Worm (Caenorhabditis elegans): Measurements from ENCODE around the gene srg-10.

Gene srg-10

ce11 chrIII:4699922-4700321, 22.4 kb downstream of the srg-10 start, which contains the start of gene sel-13:
sel-13 (minus strand) TSS chrIII:4700224.
- TF ChIP-seq skn-1 (tag; optimal IDR thresholded peaks at IDR 0.05) (no peak), pag-3 (tag; optimal IDR thresholded peaks at IDR 0.05; ENCODE audit: borderline replicate concordance, insufficient read depth) (no peak), hlh-17 (GFP tag; optimal IDR thresholded peaks at IDR 0.05; ENCODE audit: borderline replicate concordance) (no peak), ceh-82 (tag; optimal IDR thresholded peaks at IDR 0.05) (no peak), sox-4 (tag; optimal IDR thresholded peaks at IDR 0.05) (no peak), nhr-11 (tag; optimal IDR thresholded peaks at IDR 0.05) (no peak), mdl-1 (tag; optimal IDR thresholded peaks at IDR 0.05) (no peak), aha-1 (tag; optimal IDR thresholded peaks at IDR 0.05) (no peak), tlp-1 (tag; optimal IDR thresholded peaks at IDR 0.05) (no peak), nhr-85 (tag) (no peak), fkh-4 (tag; optimal IDR thresholded peaks at IDR 0.05; ENCODE audit: borderline replicate concordance) (no peak), lin-13 (GFP tag; optimal IDR thresholded peaks at IDR 0.05) (no peak), snpc-4 (tag; optimal IDR thresholded peaks at IDR 0.05) (no peak), lir-3 (tag; optimal IDR thresholded peaks at IDR 0.05; ENCODE audit: poor library complexity) (no peak), fos-1 (tag; optimal IDR thresholded peaks at IDR 0.05) (no peak), mab-9 (GFP tag; IDR thresholded peaks at IDR 0.05) (no peak), dsc-1 (tag; optimal IDR thresholded peaks at IDR 0.05) (no peak), unc-86 (tag; optimal IDR thresholded peaks at IDR 0.05) (no peak)

ce11 chrIII:4703932-4704454, 26.4 kb downstream of the srg-10 start, which contains the start of the genes clp-2 and mrpl-16:
clp-2 (minus strand) TSS chrIII:4704025.
mrpl-16 (plus strand) TSS chrIII:4704404.
- TF ChIP-seq sptf-1 (tag; optimal IDR thresholded peaks at IDR 0.05) (no peak), nhr-47 (tag; optimal IDR thresholded peaks at IDR 0.05) (peak; percentile 5), nhr-76 (tag; optimal IDR thresholded peaks at IDR 0.05) (no peak), dsc-1 (tag; optimal IDR thresholded peaks at IDR 0.05) (no peak), xbp-1 (tag; optimal IDR thresholded peaks at IDR 0.05) (no peak), aly-2 (tag; optimal IDR thresholded peaks at IDR 0.05) (no peak), lin-35 (GFP tag; optimal IDR thresholded peaks at IDR 0.05) (peak; percentile 39 to 62), snu-23 (GFP tag; optimal IDR thresholded peaks at IDR 0.05) (peak; percentile 38), sox-4 (tag; optimal IDR thresholded peaks at IDR 0.05) (no peak), mep-1 (tag; optimal IDR thresholded peaks at IDR 0.05) (peak; percentile 24), ceh-82 (tag; optimal IDR thresholded peaks at IDR 0.05) (peak in 1 of 3 experiments; percentile 21), ceh-63 (GFP tag; optimal IDR thresholded peaks at IDR 0.05) (no peak), mef-2 (tag; optimal IDR thresholded peaks at IDR 0.05) (no peak), C16A3.4 (tag; optimal IDR thresholded peaks at IDR 0.05) (peak; percentile 10), tbx-2 (tag; optimal IDR thresholded peaks at IDR 0.05) (no peak), F16B12.6 (tag; optimal IDR thresholded peaks at IDR 0.05) (peak; percentile 1), nhr-12 (tag; optimal IDR thresholded peaks at IDR 0.05) (no peak), nhr-71 (tag; optimal IDR thresholded peaks at IDR 0.05) (peak; percentile 34), ceh-8 (GFP tag; optimal IDR thresholded peaks at IDR 0.05) (no peak), lin-39 (tag; optimal IDR thresholded peaks at IDR 0.05) (no peak), jun-1 (tag; optimal IDR thresholded peaks at IDR 0.05) (no peak), lin-14 (GFP tag; optimal IDR thresholded peaks at IDR 0.05) (no peak), elt-3 (tag; optimal IDR thresholded peaks at IDR 0.05) (no peak), grh-1 (GFP tag; IDR thresholded peaks at IDR 0.05) (no peak), lin-13 (GFP tag; optimal IDR thresholded peaks at IDR 0.05) (no peak), irx-1 (tag; optimal IDR thresholded peaks at IDR 0.05) (peak; percentile 4), unc-30 (tag; optimal IDR thresholded peaks at IDR 0.05) (no peak), swsn-7 (tag; optimal IDR thresholded peaks at IDR 0.05) (peak; percentile 24), hlh-17 (GFP tag; optimal IDR thresholded peaks at IDR 0.05; ENCODE audit: borderline replicate concordance) (no peak), hpl-2 (GFP tag; optimal IDR thresholded peaks at IDR 0.05) (no peak), dpl-1 (GFP tag; optimal IDR thresholded peaks at IDR 0.05) (peak; percentile 21 to 68 (median 46)), lsy-2 (tag; optimal IDR thresholded peaks at IDR 0.05) (peak; percentile 54 to 74), mab-9 (GFP tag; IDR thresholded peaks at IDR 0.05) (no peak), fkh-10 (GFP tag; optimal IDR thresholded peaks at IDR 0.05) (no peak), nhr-11 (tag; optimal IDR thresholded peaks at IDR 0.05) (no peak), lir-3 (tag; optimal IDR thresholded peaks at IDR 0.05; ENCODE audit: poor library complexity) (no peak), vab-15 (tag; optimal IDR thresholded peaks at IDR 0.05) (no peak), rnt-1 (tag; optimal IDR thresholded peaks at IDR 0.05) (peak; percentile 34), nhr-85 (tag) (no peak), efl-1 (optimal IDR thresholded peaks at IDR 0.05) (peak; percentile 42 to 58), efl-1 (GFP tag; optimal IDR thresholded peaks at IDR 0.05 in 1 of 2) (peak; percentile 59 to 93), unc-62 (GFP tag; optimal IDR thresholded peaks at IDR 0.05) (no peak)

Data from whole organism, L1 larva.